Worm (Caenorhabditis elegans) whole organism, early embryonic: ENCODE measurements around the gene hda-10.

Experiments used
- B0310.2 ChIP-seq: sonication (generic microtip); optimal IDR thresholded peaks from 2 replicates; lab custom pipeline; 2016; ENCODE audit warnings: mild to moderate bottlenecking, missing genetic modification characterization, missing compliant biosample characterization
- aly-1 ChIP-seq: sonication (generic microtip); optimal IDR thresholded peaks from 2 replicates; lab custom pipeline; 2016; ENCODE audit warnings: missing genetic modification characterization, missing compliant biosample characterization
- ama-1 ChIP-seq: fragments of 150-350 bp; optimal IDR thresholded peaks from 2 replicates; lab custom pipeline; 2014
- flt-1 ChIP-seq: fragments of 200-800 bp; sonication (Bioruptor generic); IDR thresholded peaks from 2 replicates; pipeline ENCODE4 v1.3.6; 2022; ENCODE audit warnings: missing genetic modification characterization, missing compliant biosample characterization
- hmbx-1 ChIP-seq: sonication (generic microtip); optimal IDR thresholded peaks from 2 replicates; lab custom pipeline; 2016; ENCODE audit warnings: mild to moderate bottlenecking, missing genetic modification characterization, missing compliant biosample characterization
- hmg-4 ChIP-seq: fragments of 200-800 bp; sonication (Bioruptor generic); optimal IDR thresholded peaks from 2 replicates; lab custom pipeline; 2018; ENCODE audit warnings: mild to moderate bottlenecking, missing genetic modification characterization, missing compliant biosample characterization
- scrt-1 ChIP-seq: fragments of 200-800 bp; sonication (Bioruptor generic); IDR thresholded peaks from 2 replicates; pipeline ENCODE4 v1.3.6; 2022; ENCODE audit warnings: missing genetic modification characterization, missing compliant biosample characterization
- tbx-11 ChIP-seq: fragments of 200-800 bp; sonication (Bioruptor generic); IDR thresholded peaks from 2 replicates; pipeline ENCODE4 v1.3.6; 2022; ENCODE audit warnings: missing genetic modification characterization, missing compliant biosample characterization
- tbx-37 ChIP-seq: fragments of 200-800 bp; sonication (Bioruptor generic); conservative IDR thresholded peaks from 2 replicates; pipeline ENCODE4 v1.3.6; 2022; ENCODE audit warnings: missing genetic modification reagents, missing genetic modification characterization, missing compliant biosample characterization

- TF ChIP-seq ama-1 (lab: Kevin White, UChicago) (no peak), B0310.2 (no peak), hmbx-1 (tag; lab: Kevin White, UChicago) (no peak), flt-1 (GFP tag; lab: Robert Waterston, UW) (no peak), hmg-4 (no peak), tbx-37 (GFP tag; lab: Robert Waterston, UW) (no peak), aly-1 (tag; lab: Kevin White, UChicago) (no peak), scrt-1 (no peak), tbx-11 (GFP tag; lab: Robert Waterston, UW) (no peak)
These were observed 30.5 kb upstream of the hda-10 start, which contains the start of gene F08G2.8 for ce11 chrII:13852004-13852403.
